Worm (Caenorhabditis elegans): ENCODE data around the gene ins-32.

DNA sequence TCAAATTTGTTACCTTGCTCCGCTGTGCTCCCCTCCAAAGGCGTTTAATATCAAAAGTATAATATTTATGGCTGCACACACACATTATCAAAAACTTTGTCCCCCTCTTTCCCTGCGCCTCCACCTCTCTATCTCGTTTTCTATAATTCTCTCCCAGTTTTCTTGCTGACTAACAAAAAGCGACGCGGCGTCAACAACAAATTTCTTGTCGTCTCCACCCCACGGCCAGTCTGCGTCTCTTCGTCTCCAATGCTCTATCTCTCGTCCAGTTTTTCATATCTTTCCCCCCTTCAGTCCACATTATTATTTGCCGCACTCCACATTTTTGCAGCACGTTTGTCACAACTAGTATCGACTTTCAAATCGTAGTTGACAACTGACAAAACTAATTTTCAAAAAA lies 7.4 kb upstream of the ins-32 start:
- no peak for TF ChIP-seq sptf-1 (tag; optimal IDR thresholded peaks at IDR 0.05)
- TF ChIP-seq nhr-76 (tag; optimal IDR thresholded peaks at IDR 0.05), result no peak
- no peak for TF ChIP-seq snpc-4 (tag; optimal IDR thresholded peaks at IDR 0.05)
- no peak for TF ChIP-seq elt-3 (tag; optimal IDR thresholded peaks at IDR 0.05)
- no peak for TF ChIP-seq nhr-12 (tag; optimal IDR thresholded peaks at IDR 0.05)
- TF ChIP-seq M03D4.4 (tag; optimal IDR thresholded peaks at IDR 0.05), result no peak
- TF ChIP-seq elt-1 (tag; optimal IDR thresholded peaks at IDR 0.05; ENCODE audit: borderline replicate concordance, insufficient read depth), result no peak
- TF ChIP-seq hlh-1 (tag; optimal IDR thresholded peaks at IDR 0.05), result no peak
- peak; percentile 7 for TF ChIP-seq ces-1 (GFP tag; optimal IDR thresholded peaks at IDR 0.05)

All from whole organism, mixed stage, embryonic.